Worm (Caenorhabditis elegans) whole organism, L4/young adult: ENCODE measurements around the gene zfp-3.

ENCODE experiments used
- W03F9.2 ChIP-seq: fragments of 150-350 bp; optimal IDR thresholded peaks from 2 replicates; lab custom pipeline; 2014; ENCODE audit warnings: missing biosample characterization, missing genetic modification characterization
- him-1 ChIP-seq: sonication (generic microtip); optimal IDR thresholded peaks from 2 replicates; lab custom pipeline; 2016; ENCODE audit warnings: missing genotype, missing genetic modification reagents, missing genetic modification characterization, missing compliant biosample characterization

DNA sequence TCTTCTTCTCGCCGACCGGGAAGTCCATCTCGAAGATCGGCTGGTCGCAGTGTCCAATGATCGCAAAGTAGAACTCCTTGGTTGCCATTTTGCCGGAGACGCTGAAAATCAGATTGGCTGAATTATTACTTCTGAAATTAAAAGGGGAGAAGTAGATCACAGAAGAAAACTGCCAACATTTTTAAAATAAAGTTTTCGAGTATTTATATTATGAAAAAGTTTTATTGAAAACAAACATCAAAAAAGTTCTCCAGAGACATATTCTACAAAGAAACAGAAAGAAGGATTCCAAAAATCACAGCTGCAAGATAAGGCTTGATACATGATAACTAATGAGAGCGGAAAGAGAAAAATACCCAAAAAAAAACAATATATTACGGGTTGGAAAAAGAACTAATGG, 6.3 kb downstream of the zfp-3 start, which contains the start of gene sedl-1:
- no peak for TF ChIP-seq him-1 (tag; lab: Kevin White, UChicago)
- no peak for TF ChIP-seq W03F9.2
